Fruit fly (Drosophila melanogaster): Measurements from ENCODE around the gene ems.

DNA sequence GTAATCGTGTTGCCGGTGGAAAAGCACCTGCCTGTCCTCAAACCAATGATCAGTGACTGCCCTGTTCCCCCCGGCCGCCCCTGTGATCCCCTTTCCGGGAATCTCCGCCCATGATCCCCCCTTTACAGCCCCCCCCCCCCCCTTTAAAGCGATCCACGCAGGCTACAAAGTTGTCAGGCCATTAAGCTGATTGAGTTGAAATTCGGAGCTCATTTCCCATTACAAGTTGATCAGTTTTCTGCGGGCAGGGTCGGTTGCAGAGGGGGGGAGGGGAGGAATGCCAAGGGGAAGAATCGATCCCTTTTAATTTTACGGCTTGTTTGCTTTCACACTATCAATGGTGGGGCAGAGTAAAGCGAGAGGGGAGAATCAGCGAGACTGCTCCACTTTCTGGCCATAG lies 32.3 kb downstream of the ems start:
- no peak for TF ChIP-seq acj6 (GFP tag; optimal IDR thresholded peaks at IDR 0.05)
- no peak for TF ChIP-seq fkh (GFP tag; optimal IDR thresholded peaks at IDR 0.05)
- TF ChIP-seq salr (GFP tag; optimal IDR thresholded peaks at IDR 0.05): no peak
